Worm (Caenorhabditis elegans): ENCODE data around the gene W03C9.1.
A peak's percentile ranks its signal among the peaks of the same experiment; 100 is the strongest.

W03C9.1 gene

DNA sequence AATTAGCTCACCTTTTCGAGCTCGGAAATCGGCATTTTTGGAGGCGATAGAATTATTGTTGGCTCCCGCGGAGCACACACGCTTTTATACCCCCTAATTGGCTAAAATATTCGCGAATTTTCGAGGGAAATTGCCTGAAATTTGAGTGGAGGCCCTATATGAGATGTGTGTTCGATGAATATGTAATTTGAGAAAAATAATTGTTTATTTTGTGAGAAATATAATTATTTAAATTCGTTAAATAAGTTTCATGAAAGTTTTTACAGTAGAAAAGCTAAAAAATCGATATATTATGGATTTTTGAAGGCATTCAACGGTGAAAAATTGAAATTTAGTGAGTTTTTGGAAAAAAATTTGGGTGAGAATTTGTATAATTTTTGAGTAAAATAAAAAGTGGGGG is 11.7 kb upstream of the W03C9.1 start, which contains the start of gene acbp-6:
Gene acbp-6, minus strand, starts transcription at position 101 of the 400 bp plus-strand sequence.
- TF ChIP-seq fkh-10 (GFP tag; optimal IDR thresholded peaks at IDR 0.05) (no peak), ceh-82 (tag; optimal IDR thresholded peaks at IDR 0.05) (no peak), sea-2 (GFP tag; optimal IDR thresholded peaks at IDR 0.05) (no peak), ZK546.5 (tag; optimal IDR thresholded peaks at IDR 0.05) (no peak), nhr-237 (tag; optimal IDR thresholded peaks at IDR 0.05) (no peak), zag-1 (tag; optimal IDR thresholded peaks at IDR 0.05) (no peak), nhr-77 (tag; optimal IDR thresholded peaks at IDR 0.05) (no peak), pqm-1 (tag; optimal IDR thresholded peaks at IDR 0.05) (no peak), elt-2 (tag; optimal IDR thresholded peaks at IDR 0.05) (no peak)

DNA sequence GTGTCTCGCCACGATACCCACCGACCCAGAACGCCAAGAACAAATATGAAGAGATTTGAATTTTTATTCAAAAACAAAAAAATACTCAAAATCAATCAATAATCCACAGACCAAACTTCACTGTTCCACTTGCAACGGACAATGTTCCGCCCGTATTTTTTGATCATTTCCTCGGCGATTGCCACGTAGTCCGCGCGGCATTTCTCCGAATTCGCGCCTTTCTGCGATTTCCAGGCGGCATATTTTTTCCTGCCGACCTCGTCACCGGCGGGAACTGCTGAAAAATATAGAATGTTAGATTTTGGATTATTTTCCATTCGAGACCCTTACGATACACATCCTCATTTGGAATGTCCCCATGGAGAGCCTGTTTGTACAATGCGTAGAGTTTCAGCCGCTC is 10.3 kb upstream of the W03C9.1 start:
- TF ChIP-seq nhr-28 (tag; optimal IDR thresholded peaks at IDR 0.05) (no peak), lin-15B (tag; optimal IDR thresholded peaks at IDR 0.05) (no peak), egl-27 (tag; optimal IDR thresholded peaks at IDR 0.05) (no peak), skn-1 (tag; optimal IDR thresholded peaks at IDR 0.05) (no peak), elt-3 (tag; optimal IDR thresholded peaks at IDR 0.05) (no peak), lin-39 (tag; optimal IDR thresholded peaks at IDR 0.05) (no peak), unc-39 (tag; optimal IDR thresholded peaks at IDR 0.05) (no peak), nhr-12 (tag; optimal IDR thresholded peaks at IDR 0.05) (no peak), mml-1 (tag; optimal IDR thresholded peaks at IDR 0.05) (no peak), mdl-1 (tag; optimal IDR thresholded peaks at IDR 0.05) (no peak), daf-12 (tag; optimal IDR thresholded peaks at IDR 0.05) (no peak), hmg-11 (tag; optimal IDR thresholded peaks at IDR 0.05) (no peak), ama-1 (optimal IDR thresholded peaks at IDR 0.05) (no peak), snpc-4 (tag; optimal IDR thresholded peaks at IDR 0.05) (no peak), unc-62 (GFP tag; optimal IDR thresholded peaks at IDR 0.05) (no peak), ceh-16 (tag; optimal IDR thresholded peaks at IDR 0.05) (no peak), ztf-11 (tag; optimal IDR thresholded peaks at IDR 0.05) (no peak), pha-4 (tag; optimal IDR thresholded peaks at IDR 0.05) (no peak)

DNA sequence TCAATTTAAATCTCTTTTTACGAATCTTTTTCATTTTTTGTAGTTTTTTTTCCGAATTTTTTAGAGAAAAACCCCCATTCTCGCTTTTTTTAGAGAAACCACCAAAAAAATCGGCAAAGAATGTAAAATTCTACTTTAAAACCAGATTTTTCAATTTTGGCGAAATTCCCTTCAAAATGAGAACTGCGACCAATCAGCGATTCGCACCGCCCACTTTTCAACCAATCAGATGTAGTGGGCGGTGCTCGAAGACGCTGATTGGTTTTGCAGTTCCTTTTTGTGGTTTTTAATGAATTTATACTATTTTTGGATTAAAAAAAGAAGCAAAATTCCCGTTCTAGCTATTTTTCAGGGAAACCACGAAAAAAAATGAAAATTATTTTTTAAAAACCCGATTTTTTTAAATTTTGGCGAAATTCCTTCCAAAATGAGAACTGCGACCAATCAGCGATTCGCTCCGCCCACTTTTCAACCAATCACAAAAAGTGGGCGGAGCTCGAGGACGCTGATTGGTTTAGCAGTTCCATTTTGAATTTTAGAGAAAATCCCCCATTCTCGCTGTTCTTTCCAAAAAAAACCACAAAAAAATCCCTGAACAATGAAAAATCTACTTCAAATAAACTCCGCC is 9.2 kb upstream of the W03C9.1 start:
- TF ChIP-seq nfya-1 (tag; optimal IDR thresholded peaks at IDR 0.05; ENCODE audit: insufficient read depth) (peak; percentile 70), mml-1 (tag; optimal IDR thresholded peaks at IDR 0.05) (no peak)

DNA sequence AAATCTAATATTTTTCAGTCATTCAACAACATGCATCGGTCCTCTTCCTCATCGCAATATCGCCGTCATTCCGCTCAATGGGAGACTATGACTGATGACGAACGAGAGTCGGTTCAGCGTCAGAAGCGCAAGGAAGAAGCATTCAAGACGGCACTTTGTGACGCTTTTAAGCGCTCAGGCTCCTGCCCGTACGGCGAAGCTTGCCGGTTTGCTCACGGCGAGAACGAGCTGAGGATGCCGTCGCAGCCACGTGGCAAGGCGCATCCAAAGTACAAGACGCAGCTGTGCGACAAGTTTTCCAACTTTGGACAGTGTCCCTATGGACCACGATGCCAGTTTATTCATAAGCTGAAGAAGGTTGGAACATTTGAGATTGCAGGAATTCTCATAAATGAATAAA is 7.1 kb upstream of the W03C9.1 start:
- no peak for TF ChIP-seq ztf-4 (tag; optimal IDR thresholded peaks at IDR 0.05)
- TF ChIP-seq elt-1 (tag; optimal IDR thresholded peaks at IDR 0.05): no peak
- TF ChIP-seq ceh-28 (tag; optimal IDR thresholded peaks at IDR 0.05): no peak
- no peak for TF ChIP-seq fos-1 (tag; optimal IDR thresholded peaks at IDR 0.05)
- TF ChIP-seq tbx-2 (tag; optimal IDR thresholded peaks at IDR 0.05): no peak
- TF ChIP-seq nhr-11 (tag; optimal IDR thresholded peaks at IDR 0.05): no peak
- no peak for TF ChIP-seq nhr-76 (tag; optimal IDR thresholded peaks at IDR 0.05)
- no peak for TF ChIP-seq ama-1 (optimal IDR thresholded peaks at IDR 0.05)
- no peak for TF ChIP-seq elt-3 (tag; optimal IDR thresholded peaks at IDR 0.05)
- no peak for TF ChIP-seq fkh-2 (tag; optimal IDR thresholded peaks at IDR 0.05)
- TF ChIP-seq ceh-82 (tag; optimal IDR thresholded peaks at IDR 0.05): no peak
- no peak for TF ChIP-seq mml-1 (tag; optimal IDR thresholded peaks at IDR 0.05)
- no peak for TF ChIP-seq pha-4 (tag; optimal IDR thresholded peaks at IDR 0.05)
- TF ChIP-seq unc-62 (GFP tag; optimal IDR thresholded peaks at IDR 0.05): no peak
- TF ChIP-seq nhr-237 (tag; optimal IDR thresholded peaks at IDR 0.05): no peak

ce11 chrII:11968275-11968674 is 6.3 kb upstream of the W03C9.1 start, which contains the start of gene mex-1:
Gene mex-1 (plus strand): TSS chrII:11968637.
- no peak for TF ChIP-seq ceh-16 (tag; optimal IDR thresholded peaks at IDR 0.05)
- no peak for TF ChIP-seq nhr-12 (tag; optimal IDR thresholded peaks at IDR 0.05)
- no peak for TF ChIP-seq snpc-4 (tag; optimal IDR thresholded peaks at IDR 0.05)
- no peak for TF ChIP-seq mml-1 (tag; optimal IDR thresholded peaks at IDR 0.05)
- no peak for TF ChIP-seq elt-1 (tag; optimal IDR thresholded peaks at IDR 0.05)

Measured in whole organism, L3 larva.